Fruit fly (Drosophila melanogaster): Measurements from ENCODE around the gene sina.

sina gene

dm6 chr3L:16806823-16807325 is 46.7 kb upstream of the sina start (continued):
- TF ChIP-seq CG13123 (GFP tag; optimal IDR thresholded peaks at IDR 0.05) (no peak), CG6683 (GFP tag; optimal IDR thresholded peaks at IDR 0.05) (peak; percentile 60), CG15479 (GFP tag; optimal IDR thresholded peaks at IDR 0.05) (no peak), NC2α (GFP tag; optimal IDR thresholded peaks at IDR 0.05) (no peak), slou (GFP tag; optimal IDR thresholded peaks at IDR 0.05) (peak; percentile 37), tx (GFP tag; optimal IDR thresholded peaks at IDR 0.05) (no peak), Doc2 (GFP tag; IDR thresholded peaks at IDR 0.05) (no peak), CG9437 (GFP tag; optimal IDR thresholded peaks at IDR 0.05) (peak; percentile 76), Sry-β (GFP tag; optimal IDR thresholded peaks at IDR 0.05) (no peak), gce (GFP tag; IDR thresholded peaks at IDR 0.05) (no peak), grau (tag; optimal IDR thresholded peaks at IDR 0.05) (peak; percentile 80), phol (tag; optimal IDR thresholded peaks at IDR 0.05) (peak; percentile 83), CG9609 (GFP tag; optimal IDR thresholded peaks at IDR 0.05) (no peak), Six4 (GFP tag; optimal IDR thresholded peaks at IDR 0.05) (peak; percentile 30), sima (GFP tag; optimal IDR thresholded peaks at IDR 0.05) (no peak), mam (GFP tag; optimal IDR thresholded peaks at IDR 0.05) (peak; percentile 34), H2.0 (GFP tag; IDR thresholded peaks at IDR 0.05) (peak; percentile 9; the same call in 1 of the 2 replicates), CG12104 (GFP tag; optimal IDR thresholded peaks at IDR 0.05) (peak; percentile 70), Atf3 (GFP tag; optimal IDR thresholded peaks at IDR 0.05) (no peak), CG16779 (GFP tag; IDR thresholded peaks at IDR 0.05) (0 out of 2 replicates have a peak, but pooled peaks have one; percentile 25), nerfin-2 (GFP tag; IDR thresholded peaks at IDR 0.05; ENCODE audit: partially characterized antibody) (no peak), ERR (GFP tag; optimal IDR thresholded peaks at IDR 0.05) (no peak), Chrac-16 (GFP tag; optimal IDR thresholded peaks at IDR 0.05) (peak; percentile 36), cg (GFP tag; optimal IDR thresholded peaks at IDR 0.05) (no peak), grn (GFP tag; optimal IDR thresholded peaks at IDR 0.05) (no peak), Atf6 (GFP tag; IDR thresholded peaks at IDR 0.05) (0 out of 2 replicates have a peak, but pooled peaks have one; percentile 10), Oaz (GFP tag; IDR thresholded peaks at IDR 0.05) (no peak), Tbp (GFP tag; optimal IDR thresholded peaks at IDR 0.05) (no peak), CG6689 (GFP tag; IDR thresholded peaks at IDR 0.05) (peak; percentile 61), Dll (GFP tag; IDR thresholded peaks at IDR 0.05; ENCODE audit: partially characterized antibody) (no peak), dmrt11E (tag; optimal IDR thresholded peaks at IDR 0.05) (peak; percentile 66), Atf-2 (GFP tag; optimal IDR thresholded peaks at IDR 0.05) (no peak), CG12071 (GFP tag; optimal IDR thresholded peaks at IDR 0.05) (peak; percentile 23), BtbVII (GFP tag; optimal IDR thresholded peaks at IDR 0.05) (peak; percentile 85), bsh (GFP tag; optimal IDR thresholded peaks at IDR 0.05) (peak; percentile 69 to 83), CG15073 (GFP tag; optimal IDR thresholded peaks at IDR 0.05) (no peak), Meics (GFP tag; optimal IDR thresholded peaks at IDR 0.05) (peak; percentile 82), CG7271 (tag; optimal IDR thresholded peaks at IDR 0.05) (no peak), pan (optimal IDR thresholded peaks at IDR 0.05) (no peak), pan (GFP tag; optimal IDR thresholded peaks at IDR 0.05 in 1 of 2, IDR thresholded peaks at IDR 0.05 in 1 of 2) (no peak), tin (GFP tag; optimal IDR thresholded peaks at IDR 0.05) (peak; percentile 48), CG11696 (GFP tag; IDR thresholded peaks at IDR 0.05) (peak; percentile 84), sqz (GFP tag; optimal IDR thresholded peaks at IDR 0.05) (peak; percentile 34), CG33557 (GFP tag; optimal IDR thresholded peaks at IDR 0.05) (peak; percentile 55), CG2875 (GFP tag; optimal IDR thresholded peaks at IDR 0.05) (peak; percentile 20), CG7928 (GFP tag; optimal IDR thresholded peaks at IDR 0.05) (no peak), CG10321 (GFP tag; IDR thresholded peaks at IDR 0.05) (peak; percentile 9; the same call in 1 of the 2 replicates), CG12155 (GFP tag; optimal IDR thresholded peaks at IDR 0.05) (peak; percentile 53), CG1529 (GFP tag; optimal IDR thresholded peaks at IDR 0.05) (peak; percentile 58), CG4424 (GFP tag; optimal IDR thresholded peaks at IDR 0.05) (peak; percentile 47), psq (GFP tag; optimal IDR thresholded peaks at IDR 0.05) (no peak)
